Worm (Caenorhabditis elegans): ENCODE results near the gene trpp-3.

The trpp-3 gene

DNA sequence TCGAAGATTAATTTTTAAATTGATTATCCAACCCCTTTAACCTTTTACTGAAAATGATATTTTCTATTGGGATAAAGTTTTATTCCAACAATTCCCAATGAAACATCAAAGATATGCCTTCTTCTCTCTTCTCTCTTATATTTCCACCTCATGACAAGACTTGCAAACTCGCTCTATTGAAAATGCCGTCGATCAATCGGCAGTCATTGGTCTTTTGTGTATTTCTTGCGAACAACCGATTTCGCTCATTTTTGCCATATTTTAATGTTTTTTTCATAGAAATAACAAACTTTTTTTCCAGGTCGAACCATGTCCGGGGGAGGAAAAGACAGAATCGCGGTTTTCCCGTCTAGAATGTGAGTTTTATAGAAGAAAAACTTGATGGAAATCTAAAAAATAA is 17.6 kb upstream of the trpp-3 start, which contains the start of gene vha-14 (continued):
- TF ChIP-seq ztf-6 (GFP tag; IDR thresholded peaks at IDR 0.05) (no peak), mcd-1 (GFP tag; IDR thresholded peaks at IDR 0.05) (peak; percentile 38; the same call in 1 of the 2 replicates), snpc-1.3 (tag; optimal IDR thresholded peaks at IDR 0.05; ENCODE audit: insufficient read depth) (no peak), chd-7 (tag; optimal IDR thresholded peaks at IDR 0.05) (no peak), lsy-27 (tag; optimal IDR thresholded peaks at IDR 0.05; ENCODE audit: borderline replicate concordance, insufficient read depth) (no peak), attf-5 (GFP tag; optimal IDR thresholded peaks at IDR 0.05) (peak; percentile 39), Y67H2A.10 (GFP tag; conservative IDR thresholded peaks at IDR 0.05) (no peak)

DNA sequence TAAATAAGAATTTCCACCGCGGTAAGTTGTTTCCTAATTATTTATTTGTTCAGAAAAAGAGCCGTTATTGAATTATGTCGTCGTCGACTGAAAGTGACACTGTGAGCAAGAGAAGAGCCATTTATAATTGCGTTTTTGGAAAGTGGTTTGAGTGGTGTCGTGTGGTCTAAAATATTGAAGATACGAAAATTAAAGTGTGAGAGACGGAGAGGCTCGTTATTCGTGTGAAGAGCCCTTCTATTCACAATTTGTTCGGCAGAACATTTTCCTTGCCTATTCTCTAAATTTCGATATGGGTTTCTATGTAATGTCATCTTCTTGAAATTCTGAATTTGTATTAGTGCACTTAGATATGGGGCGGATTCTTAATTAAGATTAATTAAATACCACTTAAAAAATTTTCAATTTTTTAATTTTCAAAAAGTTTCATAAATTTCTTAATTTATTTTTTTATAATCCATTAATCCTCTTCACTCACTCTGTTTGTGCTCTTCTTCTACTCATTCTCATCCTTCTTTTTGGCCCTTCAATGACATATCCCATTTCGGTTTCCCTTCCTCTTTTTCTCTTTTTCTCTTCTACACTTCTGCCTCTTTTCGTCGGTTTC is 15.5 kb upstream of the trpp-3 start:
- TF ChIP-seq F49E8.2 (tag; optimal IDR thresholded peaks at IDR 0.05; ENCODE audit: insufficient read depth), result no peak
- TF ChIP-seq sdz-38 (tag; optimal IDR thresholded peaks at IDR 0.05), result no peak
- TF ChIP-seq ceh-58 (GFP tag; IDR thresholded peaks at IDR 0.05), result no peak
- no peak for TF ChIP-seq bed-2 (GFP tag; IDR thresholded peaks at IDR 0.05)
- no peak for TF ChIP-seq ztf-22 (GFP tag; optimal IDR thresholded peaks at IDR 0.05)
- 0 out of 2 replicates have a peak, but pooled peaks have one; percentile 29 for TF ChIP-seq madf-3 (GFP tag; IDR thresholded peaks at IDR 0.05)
- no peak for TF ChIP-seq zim-3 (tag; optimal IDR thresholded peaks at IDR 0.05)
- TF ChIP-seq pha-4 (tag; optimal IDR thresholded peaks at IDR 0.05), result no peak
- TF ChIP-seq madf-6 (GFP tag; IDR thresholded peaks at IDR 0.05), result peak; percentile 49
- 0 out of 2 replicates have a peak, but pooled peaks have one; percentile 9 for TF ChIP-seq ceh-40 (GFP tag; IDR thresholded peaks at IDR 0.05)
- peak; percentile 11 for TF ChIP-seq hmg-1.2 (GFP tag; IDR thresholded peaks at IDR 0.05)
- peak; percentile 3 for TF ChIP-seq unc-130 (GFP tag; optimal IDR thresholded peaks at IDR 0.05)
- peak; percentile 10 for TF ChIP-seq ZK185.1 (tag; optimal IDR thresholded peaks at IDR 0.05; ENCODE audit: poor library complexity, severe bottlenecking)
- no peak for TF ChIP-seq snpc-4 (GFP tag; optimal IDR thresholded peaks at IDR 0.05)
- TF ChIP-seq snpc-4 (tag; optimal IDR thresholded peaks at IDR 0.05), result peak in 1 of 4 experiments; percentile 57
- no peak for TF ChIP-seq zfh-2 (GFP tag; conservative IDR thresholded peaks at IDR 0.05)
- TF ChIP-seq athp-1 (tag; optimal IDR thresholded peaks at IDR 0.05), result peak; percentile 7
- 0 out of 2 replicates have a peak, but pooled peaks have one; percentile 43 for TF ChIP-seq B0019.2 (GFP tag; conservative IDR thresholded peaks at IDR 0.05)
- TF ChIP-seq lin-40 (tag; optimal IDR thresholded peaks at IDR 0.05), result peak; percentile 37
- no peak for TF ChIP-seq Y79H2A.3 (GFP tag; conservative IDR thresholded peaks at IDR 0.05)
- no peak for TF ChIP-seq cebp-1 (GFP tag; IDR thresholded peaks at IDR 0.05)
- TF ChIP-seq cebp-1 (tag; optimal IDR thresholded peaks at IDR 0.05), result peak; percentile 45
- TF ChIP-seq hmg-20 (GFP tag; IDR thresholded peaks at IDR 0.05), result no peak
- TF ChIP-seq rcor-1 (GFP tag; IDR thresholded peaks at IDR 0.05), result no peak
- TF ChIP-seq D2030.7 (GFP tag; IDR thresholded peaks at IDR 0.05), result no peak
- no peak for TF ChIP-seq ekl-4 (GFP tag; IDR thresholded peaks at IDR 0.05)
- peak; percentile 57; the same call in 1 of the 2 replicates for TF ChIP-seq hsf-1 (GFP tag; IDR thresholded peaks at IDR 0.05)
- peak in 1 of 2 experiments; percentile 17 for TF ChIP-seq let-607 (tag; optimal IDR thresholded peaks at IDR 0.05)
- peak; percentile 23; the same call in 1 of the 2 replicates for TF ChIP-seq F33H1.4 (GFP tag; IDR thresholded peaks at IDR 0.05)
- TF ChIP-seq F55B11.4 (tag; optimal IDR thresholded peaks at IDR 0.05; ENCODE audit: borderline replicate concordance, insufficient read depth), result no peak
- peak; percentile 33 for TF ChIP-seq madf-10 (tag; optimal IDR thresholded peaks at IDR 0.05)
- no peak for TF ChIP-seq lsl-1 (GFP tag; optimal IDR thresholded peaks at IDR 0.05)
- 0 out of 2 replicates have a peak, but pooled peaks have one; percentile 21 for TF ChIP-seq lin-26 (GFP tag; IDR thresholded peaks at IDR 0.05)
- TF ChIP-seq sea-2 (GFP tag; IDR thresholded peaks at IDR 0.05), result no peak
- no peak for TF ChIP-seq hlh-26 (GFP tag; conservative IDR thresholded peaks at IDR 0.05)
- no peak for TF ChIP-seq madf-8 (GFP tag; conservative IDR thresholded peaks at IDR 0.05)
- no peak for TF ChIP-seq lin-54 (GFP tag; optimal IDR thresholded peaks at IDR 0.05)
- TF ChIP-seq B0035.1 (tag; optimal IDR thresholded peaks at IDR 0.05), result peak; percentile 48

Data from whole organism, young adult.